Fruit fly (Drosophila melanogaster) ovary, adult (tissue): ENCODE data around the gene mus301.

Experiments used
- CG17801 ChIP-seq: fragments of 200-800 bp; optimal IDR thresholded peaks from 2 replicates; lab custom pipeline; 2019; ENCODE audit warnings: missing biosample characterization, mild to moderate bottlenecking, missing genetic modification characterization, moderate library complexity; ENCODE audit not compliant: partially characterized antibody

mus301 gene

DNA sequence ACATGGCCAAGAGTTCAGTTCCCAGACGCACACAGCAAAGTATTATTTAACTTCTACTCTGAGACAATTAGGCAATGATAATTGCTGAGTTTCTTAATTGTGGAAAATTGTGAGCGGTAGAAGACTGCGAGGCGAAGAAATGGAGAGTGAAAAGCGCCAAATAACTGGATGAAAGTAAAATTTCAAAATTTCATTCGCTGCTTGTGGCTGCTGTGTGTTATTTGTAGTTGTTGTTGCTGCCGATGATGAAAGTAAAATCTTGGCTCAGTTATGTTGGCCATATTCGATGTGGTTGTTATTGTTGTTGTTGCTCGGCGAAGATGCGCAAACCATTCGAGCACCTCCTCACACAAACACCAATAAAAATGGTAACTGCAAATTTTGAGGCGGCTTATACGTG lies 12.7 kb downstream of the mus301 start:
- TF ChIP-seq CG17801: no peak

DNA sequence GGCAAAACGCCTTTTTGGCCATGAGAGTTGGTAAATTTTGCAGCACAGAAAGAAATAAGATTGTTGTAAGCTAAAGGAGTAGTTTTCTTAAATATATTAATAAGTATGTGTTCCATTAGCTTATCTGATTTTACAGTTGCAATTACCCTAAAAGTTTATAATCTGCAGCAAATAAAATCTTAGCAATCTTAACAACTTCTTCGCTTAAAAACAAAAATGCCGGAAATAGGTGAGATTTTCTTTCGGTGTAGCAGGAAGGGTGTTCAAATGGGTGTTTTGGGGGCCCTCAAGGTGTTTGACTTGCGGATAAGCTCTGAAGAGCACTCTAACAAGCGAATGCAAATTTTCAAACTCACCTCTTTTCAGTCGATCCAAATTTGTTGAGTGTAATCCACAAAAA lies 13.2 kb downstream of the mus301 start:
- TF ChIP-seq CG17801: no peak

dm6 chr3L:8151727-8152199 lies 14.2 kb downstream of the mus301 start, which contains the start of gene CG13676:
TSS of gene CG13676 (minus strand) at chr3L:8151813.
- TF ChIP-seq CG17801: no peak

DNA sequence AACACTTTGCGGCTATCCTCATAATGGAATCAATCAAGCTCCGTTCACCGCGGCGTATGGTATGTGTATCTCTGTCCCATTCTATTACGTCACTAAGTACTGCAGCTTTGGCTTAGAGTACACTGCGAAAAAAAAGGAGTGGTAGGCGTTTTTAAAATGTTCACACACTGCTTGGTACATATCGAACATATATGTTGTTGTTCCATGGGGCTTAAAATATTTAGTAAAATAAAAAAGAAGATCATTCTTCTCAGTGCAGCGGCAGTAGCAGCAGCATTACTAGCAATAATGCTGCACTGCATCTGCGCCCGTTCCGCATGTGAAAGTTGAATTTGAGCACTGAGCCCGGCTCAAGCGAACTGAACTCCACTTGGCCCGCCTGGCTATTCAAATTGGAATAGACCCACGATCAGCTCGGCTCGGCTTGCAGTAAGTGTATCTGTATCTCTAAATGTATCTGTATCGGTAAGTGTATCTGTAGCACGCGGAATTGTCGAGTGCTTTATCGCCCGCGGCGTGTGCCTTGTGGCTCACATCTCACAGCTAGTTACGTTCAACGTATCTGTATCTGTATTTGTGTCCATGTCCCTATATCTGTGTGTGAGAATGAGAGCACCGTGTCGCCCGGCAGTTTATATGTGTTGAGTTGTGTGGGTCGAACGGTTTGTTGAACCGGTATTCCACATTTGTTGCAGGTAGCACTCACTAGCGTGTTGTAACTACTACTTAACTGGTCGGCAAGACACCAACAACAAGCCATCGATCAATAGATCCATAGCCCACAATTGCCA lies 15.8 kb downstream of the mus301 start:
- no peak for TF ChIP-seq CG17801

dm6 chr3L:8154544-8154943 lies 16.9 kb downstream of the mus301 start:
- no peak for TF ChIP-seq CG17801

DNA sequence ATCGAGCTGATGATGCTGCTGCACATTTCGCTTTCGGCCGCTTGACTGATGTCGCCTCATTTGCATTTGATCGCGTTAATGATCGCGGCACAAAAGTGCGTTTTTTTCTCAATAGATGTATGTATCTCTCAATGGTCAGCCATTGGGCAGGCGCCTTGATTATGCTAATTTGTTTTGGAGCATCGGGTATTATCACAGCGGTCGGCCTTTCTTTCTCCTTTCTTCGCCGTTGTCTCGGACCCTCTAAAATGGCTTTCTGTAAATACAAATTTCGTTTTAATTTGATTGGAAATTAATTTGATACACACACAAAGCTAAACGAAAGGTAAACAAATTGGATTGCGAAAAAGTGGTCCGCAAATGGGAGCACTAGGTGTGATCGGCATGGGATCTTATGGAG lies 17.7 kb downstream of the mus301 start:
- no peak for TF ChIP-seq CG17801

dm6 chr3L:8156199-8156598 lies 18.6 kb downstream of the mus301 start:
- TF ChIP-seq CG17801: no peak

DNA sequence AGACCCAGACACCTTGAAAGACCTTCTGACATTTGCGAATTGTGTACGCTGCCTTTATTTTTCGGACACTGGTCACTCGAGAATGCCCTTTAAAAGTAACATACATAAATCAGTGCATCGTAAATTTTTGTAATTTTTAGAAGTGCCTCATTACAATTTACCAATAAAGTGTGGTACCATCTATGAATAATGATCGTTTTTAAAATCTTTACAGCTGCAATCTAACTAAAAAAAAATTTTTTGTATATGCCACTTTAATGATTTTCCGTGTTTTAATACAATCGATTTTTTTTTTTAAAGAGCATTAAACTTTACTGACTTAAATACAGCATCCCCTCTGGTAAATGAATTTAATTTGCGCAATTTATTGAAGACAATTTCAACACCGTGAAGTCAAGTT lies 19.5 kb downstream of the mus301 start:
- TF ChIP-seq CG17801: no peak

DNA sequence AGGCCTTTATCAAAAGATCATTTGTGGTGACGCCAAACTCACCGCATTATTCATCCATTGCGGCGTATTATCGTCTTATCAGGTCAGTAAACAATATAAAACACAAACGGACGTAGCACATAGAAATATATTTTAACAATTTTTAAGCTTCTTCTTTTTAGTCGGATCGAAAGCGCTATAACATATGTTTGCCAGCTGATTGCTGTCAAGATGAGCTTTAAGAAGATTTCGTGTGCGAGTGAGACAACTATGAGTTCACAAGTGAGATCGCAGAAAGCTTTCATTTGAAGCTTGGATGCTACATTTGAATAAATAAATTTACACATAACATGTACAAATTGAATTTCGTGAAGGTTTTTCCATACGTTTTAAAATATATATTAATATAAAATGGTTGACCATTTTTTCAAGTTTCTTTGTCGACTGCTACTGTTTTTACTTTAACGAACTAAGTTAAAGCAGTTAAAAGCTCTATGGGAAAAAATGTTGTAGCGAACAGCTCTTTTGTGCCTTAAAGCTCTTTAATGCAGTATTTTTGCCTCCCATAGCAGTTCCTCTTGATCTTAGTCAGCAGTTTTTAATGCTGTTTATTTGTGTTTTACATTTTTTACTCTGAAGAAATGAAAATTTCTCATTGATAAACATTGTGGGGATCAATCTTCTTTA lies 21.2 kb downstream of the mus301 start, which contains the start of gene CG42445:
CG42445 (minus strand) TSS at position 186 of the 666 bp plus-strand sequence.
- peak; percentile 14 for TF ChIP-seq CG17801

DNA sequence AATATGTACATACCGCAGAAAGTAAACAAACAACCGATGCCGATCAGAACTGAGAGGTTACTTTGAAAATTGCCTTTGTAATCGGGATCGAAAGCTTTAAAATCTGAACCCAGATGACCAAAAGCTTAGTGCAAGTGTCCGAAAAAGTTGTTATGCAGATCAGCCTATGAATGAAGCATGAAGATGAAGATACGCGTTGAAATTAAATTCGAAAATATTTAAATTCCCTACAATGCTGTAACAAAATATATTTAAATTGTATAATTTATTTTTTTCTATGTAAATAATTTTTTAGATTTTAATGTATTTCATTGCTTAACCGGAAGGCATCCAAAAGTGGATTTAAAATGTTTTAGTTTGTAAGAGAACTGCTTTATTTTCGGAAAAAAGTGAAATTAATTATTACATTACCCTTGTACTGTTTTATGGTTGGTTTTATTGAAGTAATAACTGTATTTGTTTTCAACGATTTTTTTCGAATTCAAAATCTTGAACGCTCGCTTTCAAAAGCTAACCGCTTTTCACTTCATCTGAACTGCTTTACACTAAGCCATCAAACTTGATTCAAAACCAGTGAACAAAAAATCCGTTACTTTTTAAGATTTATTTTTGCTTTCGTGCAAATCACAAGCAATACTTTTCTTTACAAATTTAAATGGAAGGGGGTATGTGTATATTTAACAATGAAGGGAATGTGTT lies 22.3 kb downstream of the mus301 start, which contains the start of gene CG43886:
CG43886 (minus strand) TSS at position 51 of the 699 bp plus-strand sequence.
- TF ChIP-seq CG17801: no peak

- no peak for TF ChIP-seq CG17801
Observed at dm6 chr3L:8165436-8165835, 27.8 kb downstream of the mus301 start, which contains the start of gene CG13675. TSS of gene CG13675 (minus strand) at chr3L:8165518.

DNA sequence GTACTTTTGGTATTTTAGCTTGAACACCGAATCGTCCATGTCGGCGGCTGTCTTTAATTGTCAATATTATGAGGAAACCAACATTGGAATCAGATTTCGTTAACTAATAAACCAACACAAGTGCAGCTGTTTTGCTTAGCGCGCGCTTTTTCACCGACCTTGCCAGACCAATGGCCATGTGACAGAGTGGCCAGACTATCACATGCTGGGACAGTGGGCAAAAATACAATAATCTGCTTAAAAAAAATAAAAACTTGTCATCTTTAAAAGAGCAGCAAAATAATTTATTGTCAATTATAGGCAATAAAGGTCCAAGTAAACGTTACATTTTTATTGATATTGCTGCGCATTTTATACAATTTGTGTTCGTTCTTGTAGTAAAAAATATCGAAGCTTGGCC lies 38.2 kb downstream of the mus301 start, which contains the start of gene RecQ4:
RecQ4 (minus strand) TSS at position 161 of the 400 bp plus-strand sequence.
- TF ChIP-seq CG17801: no peak

dm6 chr3L:8177795-8178564 lies 40.4 kb downstream of the mus301 start, which contains the start of gene Nmt:
TSS of gene Nmt (minus strand) at chr3L:8178429.
- TF ChIP-seq CG17801: no peak

DNA sequence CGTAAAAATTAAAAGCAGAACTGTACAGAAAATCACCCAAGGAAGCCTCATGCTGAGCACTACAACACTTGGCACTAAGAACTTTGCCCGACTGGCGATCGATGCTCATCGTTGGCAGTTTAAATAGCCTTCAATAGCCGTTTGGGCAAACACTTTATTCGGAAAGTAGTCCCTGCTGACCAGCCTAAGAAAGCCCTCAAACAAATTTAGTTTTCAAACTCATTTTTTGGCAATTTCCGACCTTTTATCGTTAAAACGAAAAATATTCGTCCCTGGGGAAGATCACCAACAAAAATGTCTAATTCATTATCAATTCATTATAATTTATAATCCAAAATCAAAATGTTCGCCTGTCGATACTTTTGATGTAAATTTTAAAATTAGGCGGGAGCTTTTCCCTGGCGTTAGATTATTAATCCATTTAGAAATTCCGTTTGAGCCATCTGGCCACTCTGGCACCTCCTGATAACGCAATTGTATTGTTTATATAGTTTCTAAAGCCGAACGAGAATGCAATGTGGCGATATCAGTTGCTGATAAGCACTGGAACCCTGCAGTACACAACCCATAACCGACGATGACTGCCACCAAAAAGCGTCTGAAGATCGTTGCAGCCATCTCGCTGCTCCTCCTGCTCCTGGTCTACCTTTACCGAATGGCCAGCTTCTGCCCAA lies 43.0 kb downstream of the mus301 start, which contains the start of the genes mthl7 and Uxs:
mthl7 (minus strand) TSS at position 51 of the 674 bp plus-strand sequence.
Uxs (plus strand) TSS at position 460 of the 674 bp plus-strand sequence.
- TF ChIP-seq CG17801: no peak
